Worm (Caenorhabditis elegans) whole organism, L1 larva: ENCODE data around the gene grwd-1.

Experiments
- C16A3.4 ChIP-seq: fragments of 150-350 bp; optimal IDR thresholded peaks from 2 replicates; lab custom pipeline; 2014; ENCODE audit warnings: missing biosample characterization, missing genetic modification characterization
- F16B12.6 ChIP-seq: fragments of 150-350 bp; optimal IDR thresholded peaks from 2 replicates; lab custom pipeline; 2014; ENCODE audit warnings: missing biosample characterization, missing genetic modification characterization
- alr-1 ChIP-seq: fragments of 200-800 bp; sonication (Bioruptor generic); optimal IDR thresholded peaks from 2 replicates; lab custom pipeline; 2018; ENCODE audit warnings: borderline replicate concordance, mild to moderate bottlenecking, missing genetic modification characterization, missing compliant biosample characterization
- blmp-1 ChIP-seq: fragments of 150-350 bp; optimal IDR thresholded peaks from 2 replicates; lab custom pipeline; 2014; ENCODE audit warnings: missing biosample characterization, missing genetic modification characterization
- ceh-63 ChIP-seq: fragments of 200-800 bp; sonication (Bioruptor generic); optimal IDR thresholded peaks from 2 replicates; lab custom pipeline; 2018; ENCODE audit warnings: mild to moderate bottlenecking, missing genetic modification characterization, missing compliant biosample characterization
- ceh-82 ChIP-seq, 3 experiments: fragments of 150-350 bp in 1 of 3; sonication (generic microtip) in 2 of 3; optimal IDR thresholded peaks; 2 replicates each; lab custom pipeline; 2014 to 2017; ENCODE audit warnings: missing biosample characterization in 3 of 3, missing genetic modification characterization in 3 of 3
- ceh-88 ChIP-seq: fragments of 200-800 bp; sonication (Bioruptor generic); IDR thresholded peaks from 2 replicates; pipeline ENCODE4 v1.3.6; 2022; ENCODE audit warnings: missing genetic modification characterization, missing compliant biosample characterization
- ceh-90 ChIP-seq: sonication (generic microtip); optimal IDR thresholded peaks from 2 replicates; lab custom pipeline; 2016; ENCODE audit warnings: missing genetic modification characterization, missing compliant biosample characterization
- dpl-1 ChIP-seq, 3 experiments: fragments of 150-350 bp in 2 of 3; sonication (generic microtip) in 1 of 3; optimal IDR thresholded peaks; 2 replicates each; lab custom pipeline; 2014 to 2017; ENCODE audit warnings: missing biosample characterization in 3 of 3, missing genetic modification characterization in 3 of 3, missing genetic modification reagents in 3 of 3
- efl-1 ChIP-seq, 4 experiments: fragments of 150-350 bp; optimal IDR thresholded peaks in 3 of 4; peaks in 1 of 4; 1 replicate in 1 of 4; 2 replicates in 3 of 4; lab custom pipeline; 2014; ENCODE audit warnings: missing biosample characterization in 2 of 4, missing genetic modification characterization in 2 of 4, missing genetic modification reagents in 2 of 4
- efl-3 ChIP-seq: fragments of 200-800 bp; sonication (Bioruptor generic); optimal IDR thresholded peaks from 2 replicates; lab custom pipeline; 2018; ENCODE audit warnings: mild to moderate bottlenecking, missing genetic modification characterization, missing compliant biosample characterization
- egl-13 ChIP-seq: sonication (generic microtip); optimal IDR thresholded peaks from 2 replicates; lab custom pipeline; 2016; ENCODE audit warnings: missing genotype, missing genetic modification reagents, missing genetic modification characterization, missing compliant biosample characterization
- egl-27 ChIP-seq, 2 experiments: fragments of 150-350 bp in 1 of 2; sonication (generic microtip); optimal IDR thresholded peaks; 3 replicates each; lab custom pipeline; 2017 to 2018; ENCODE audit warnings: missing biosample characterization in 2 of 2, missing genetic modification characterization in 2 of 2, missing genetic modification reagents in 2 of 2
- elt-3 ChIP-seq, 6 experiments: fragments of 150-350 bp in 1 of 6; sonication (generic microtip); optimal IDR thresholded peaks; 2 replicates each; lab custom pipeline; 2017 to 2018; ENCODE audit warnings: missing biosample characterization in 6 of 6, missing genetic modification characterization in 6 of 6, inconsistent platforms in 1 of 6
- ets-5 ChIP-seq: fragments of 200-800 bp; sonication (Bioruptor generic); IDR thresholded peaks from 2 replicates; pipeline ENCODE4 v1.3.6; 2022; ENCODE audit warnings: missing genetic modification characterization, missing compliant biosample characterization
- fkh-10 ChIP-seq: sonication (generic microtip); optimal IDR thresholded peaks from 2 replicates; lab custom pipeline; 2017; ENCODE audit warnings: missing biosample characterization, missing genetic modification reagents, missing genetic modification characterization
- fkh-4 ChIP-seq: sonication (generic microtip); optimal IDR thresholded peaks from 2 replicates; lab custom pipeline; 2016; ENCODE audit warnings: missing compliant biosample characterization, missing genetic modification characterization, borderline replicate concordance
- fkh-8 ChIP-seq: sonication (generic microtip); optimal IDR thresholded peaks from 2 replicates; lab custom pipeline; 2016; ENCODE audit warnings: mild to moderate bottlenecking, missing genetic modification characterization, missing compliant biosample characterization
- grh-1 ChIP-seq: fragments of 200-800 bp; sonication (Bioruptor generic); IDR thresholded peaks from 2 replicates; pipeline ENCODE4 v1.3.6; 2022; ENCODE audit warnings: missing genetic modification reagents, missing genetic modification characterization, missing compliant biosample characterization
- hlh-17 ChIP-seq: fragments of 200-800 bp; sonication (Bioruptor generic); optimal IDR thresholded peaks from 2 replicates; lab custom pipeline; 2018; ENCODE audit warnings: missing genetic modification characterization, mild to moderate bottlenecking, missing compliant biosample characterization, moderate library complexity, borderline replicate concordance
- hlh-4 ChIP-seq: sonication (generic microtip); optimal IDR thresholded peaks from 2 replicates; lab custom pipeline; 2016; ENCODE audit warnings: mild to moderate bottlenecking, missing genetic modification characterization, missing compliant biosample characterization
- hpl-2 ChIP-seq: fragments of 150-350 bp; optimal IDR thresholded peaks from 2 replicates; lab custom pipeline; 2014; ENCODE audit warnings: missing biosample characterization, missing genetic modification reagents, missing genetic modification characterization
- irx-1 ChIP-seq: sonication (generic microtip); optimal IDR thresholded peaks from 2 replicates; lab custom pipeline; 2016; ENCODE audit warnings: missing genetic modification characterization, missing compliant biosample characterization
- isw-1 ChIP-seq: fragments of 200-800 bp; sonication (Bioruptor generic); IDR thresholded peaks from 2 replicates; pipeline ENCODE4 v1.3.6; 2022; ENCODE audit warnings: missing genetic modification characterization, missing compliant biosample characterization
- lin-35 ChIP-seq, 2 experiments: fragments of 150-350 bp; optimal IDR thresholded peaks; 2 replicates each; lab custom pipeline; 2014; ENCODE audit warnings: missing biosample characterization in 2 of 2, missing genetic modification characterization in 2 of 2, missing genetic modification reagents in 2 of 2
- lir-3 ChIP-seq: sonication (generic microtip); optimal IDR thresholded peaks from 2 replicates; lab custom pipeline; 2016; ENCODE audit warnings: mild to moderate bottlenecking, missing genetic modification characterization, moderate library complexity, missing compliant biosample characterization; ENCODE audit not compliant: poor library complexity
- lsy-2 ChIP-seq, 2 experiments: fragments of 150-350 bp; optimal IDR thresholded peaks; 2 replicates each; lab custom pipeline; 2014; ENCODE audit warnings: missing biosample characterization in 2 of 2, missing genetic modification characterization in 2 of 2
- mdl-1 ChIP-seq, 2 experiments: fragments of 150-350 bp; optimal IDR thresholded peaks; 2 replicates each; lab custom pipeline; 2014 to 2017; ENCODE audit warnings: missing biosample characterization in 2 of 2, missing genetic modification characterization in 2 of 2, inconsistent platforms in 1 of 2
- mep-1 ChIP-seq: fragments of 150-350 bp; optimal IDR thresholded peaks from 2 replicates; lab custom pipeline; 2014; ENCODE audit warnings: missing biosample characterization, missing genetic modification characterization
- nhr-237 ChIP-seq: fragments of 150-350 bp; optimal IDR thresholded peaks from 2 replicates; lab custom pipeline; 2014; ENCODE audit warnings: missing biosample characterization, missing genetic modification characterization
- nhr-28 ChIP-seq: fragments of 150-350 bp; optimal IDR thresholded peaks from 2 replicates; lab custom pipeline; 2014; ENCODE audit warnings: missing biosample characterization, missing genetic modification characterization
- nhr-47 ChIP-seq: sonication (generic microtip); optimal IDR thresholded peaks from 2 replicates; lab custom pipeline; 2016; ENCODE audit warnings: mild to moderate bottlenecking, missing genetic modification characterization, moderate library complexity, missing compliant biosample characterization
- nhr-84 ChIP-seq: sonication (generic microtip); optimal IDR thresholded peaks from 2 replicates; lab custom pipeline; 2017; ENCODE audit warnings: missing biosample characterization, missing genetic modification characterization
- pag-3 ChIP-seq: sonication (generic microtip); optimal IDR thresholded peaks from 2 replicates; lab custom pipeline; 2017; ENCODE audit warnings: missing genetic modification characterization, mild to moderate bottlenecking, missing compliant biosample characterization, antibody characterized with exemption, borderline replicate concordance; ENCODE audit not compliant: insufficient read depth
- pax-3 ChIP-seq: fragments of 200-800 bp; sonication (Bioruptor generic); optimal IDR thresholded peaks from 2 replicates; lab custom pipeline; 2018; ENCODE audit warnings: mild to moderate bottlenecking, missing genetic modification characterization, moderate library complexity, missing compliant biosample characterization
- rnt-1 ChIP-seq: sonication (generic microtip); optimal IDR thresholded peaks from 2 replicates; lab custom pipeline; 2016; ENCODE audit warnings: mild to moderate bottlenecking, missing genetic modification characterization, moderate library complexity, missing compliant biosample characterization
- skn-1 ChIP-seq: fragments of 150-350 bp; optimal IDR thresholded peaks from 2 replicates; lab custom pipeline; 2014; ENCODE audit warnings: missing biosample characterization, missing genetic modification characterization
- snu-23 ChIP-seq: sonication (generic microtip); optimal IDR thresholded peaks from 2 replicates; lab custom pipeline; 2016; ENCODE audit warnings: missing genetic modification characterization, missing compliant biosample characterization
- sox-4 ChIP-seq: sonication (generic microtip); optimal IDR thresholded peaks from 2 replicates; lab custom pipeline; 2016; ENCODE audit warnings: missing genetic modification characterization, missing compliant biosample characterization
- sptf-1 ChIP-seq: fragments of 150-350 bp; optimal IDR thresholded peaks from 2 replicates; lab custom pipeline; 2014; ENCODE audit warnings: missing biosample characterization, missing genetic modification characterization
- swsn-7 ChIP-seq: sonication (generic microtip); optimal IDR thresholded peaks from 2 replicates; lab custom pipeline; 2016; ENCODE audit warnings: missing genetic modification characterization, missing compliant biosample characterization
- tbx-2 ChIP-seq: sonication (generic microtip); optimal IDR thresholded peaks from 2 replicates; lab custom pipeline; 2016; ENCODE audit warnings: missing genetic modification characterization, missing compliant biosample characterization
- tlp-1 ChIP-seq: fragments of 150-350 bp; optimal IDR thresholded peaks from 2 replicates; lab custom pipeline; 2014; ENCODE audit warnings: missing biosample characterization, missing genetic modification characterization
- unc-62 ChIP-seq: fragments of 150-350 bp; optimal IDR thresholded peaks from 2 replicates; lab custom pipeline; 2014; ENCODE audit warnings: missing biosample characterization, missing genetic modification reagents, missing genetic modification characterization
- unc-86 ChIP-seq: sonication (generic microtip); optimal IDR thresholded peaks from 2 replicates; lab custom pipeline; 2016; ENCODE audit warnings: missing genetic modification characterization, missing compliant biosample characterization
- vab-15 ChIP-seq: sonication (generic microtip); optimal IDR thresholded peaks from 2 replicates; lab custom pipeline; 2017; ENCODE audit warnings: missing genotype, mild to moderate bottlenecking, missing genetic modification characterization, missing compliant biosample characterization
- xbp-1 ChIP-seq: sonication (generic microtip); optimal IDR thresholded peaks from 2 replicates; lab custom pipeline; 2016; ENCODE audit warnings: missing genetic modification characterization, missing compliant biosample characterization
- zag-1 ChIP-seq: fragments of 150-350 bp; optimal IDR thresholded peaks from 2 replicates; lab custom pipeline; 2014; ENCODE audit warnings: missing biosample characterization, missing genetic modification characterization

grwd-1 gene

DNA sequence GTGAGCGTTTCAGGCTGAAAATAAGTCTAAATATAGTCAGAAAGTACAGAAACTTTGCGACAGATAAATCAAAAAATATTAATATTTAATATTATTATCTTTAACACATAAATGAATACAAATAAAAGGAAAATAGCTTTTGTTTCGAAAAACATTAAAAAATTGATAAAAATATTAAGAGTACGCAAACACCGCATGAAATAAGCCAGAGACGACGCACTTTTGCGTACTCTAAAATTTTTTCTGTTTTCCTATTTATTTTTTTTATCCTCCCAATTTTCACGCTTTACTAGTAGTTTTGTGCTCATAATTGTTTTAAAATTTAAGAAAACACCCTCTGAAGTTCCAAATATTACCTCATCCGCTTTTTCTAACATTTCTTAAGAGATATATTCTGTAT is at the start of gene grwd-1, which contains the start of gene rbm-42:
Gene grwd-1 (plus strand): TSS at position 328 of the 400 bp plus-strand sequence.
Gene rbm-42 (minus strand): TSS at position 93 of the 400 bp plus-strand sequence.
- TF ChIP-seq tlp-1 (no peak), dpl-1 (GFP tag; optimal IDR thresholded peaks at IDR 0.05; lab: Kevin White, UChicago) (peak in 2 of 3 experiments; percentile 49 to 57), nhr-47 (no peak), sox-4 (tag; lab: Kevin White, UChicago) (no peak), vab-15 (tag; lab: Kevin White, UChicago) (no peak), fkh-4 (tag; lab: Kevin White, UChicago) (no peak), nhr-84 (no peak), hlh-17 (GFP tag; lab: Kevin White, UChicago) (no peak), alr-1 (tag; lab: Kevin White, UChicago) (no peak), isw-1 (GFP tag; lab: Robert Waterston, UW) (no peak), unc-62 (no peak), C16A3.4 (tag; lab: Kevin White, UChicago) (peak; percentile 8), rnt-1 (tag; lab: Kevin White, UChicago) (no peak), hlh-4 (tag; lab: Kevin White, UChicago) (no peak), mep-1 (tag; lab: Kevin White, UChicago) (peak; percentile 62), ceh-63 (no peak), sptf-1 (tag; lab: Kevin White, UChicago) (no peak), snu-23 (peak; percentile 30), egl-13 (tag; lab: Kevin White, UChicago) (no peak), ceh-82 (tag; optimal IDR thresholded peaks at IDR 0.05; lab: Kevin White, UChicago) (no peak), mdl-1 (tag; optimal IDR thresholded peaks at IDR 0.05; lab: Kevin White, UChicago) (no peak), lsy-2 (tag; optimal IDR thresholded peaks at IDR 0.05; lab: Kevin White, UChicago) (peak; percentile 27 to 66), tbx-2 (tag; lab: Kevin White, UChicago) (peak; percentile 42), efl-1 (optimal IDR thresholded peaks at IDR 0.05; lab: Kevin White, UChicago) (peak; percentile 32 to 43), efl-1 (GFP tag; optimal IDR thresholded peaks at IDR 0.05 in 1 of 2; lab: Kevin White, UChicago) (peak; percentile 58 to 76), lin-35 (GFP tag; optimal IDR thresholded peaks at IDR 0.05; lab: Kevin White, UChicago) (peak; percentile 21 to 57), hpl-2 (no peak), zag-1 (tag; lab: Kevin White, UChicago) (no peak), swsn-7 (tag; lab: Kevin White, UChicago) (no peak), fkh-10 (GFP tag; lab: Kevin White, UChicago) (no peak), fkh-8 (no peak), lir-3 (tag; lab: Kevin White, UChicago) (no peak), nhr-28 (tag; lab: Kevin White, UChicago) (no peak), ceh-88 (GFP tag; lab: Robert Waterston, UW) (no peak), nhr-237 (tag; lab: Kevin White, UChicago) (no peak), pag-3 (tag; lab: Kevin White, UChicago) (no peak), F16B12.6 (tag; lab: Kevin White, UChicago) (peak; percentile 83), grh-1 (GFP tag; lab: Robert Waterston, UW) (no peak), irx-1 (tag; lab: Kevin White, UChicago) (no peak), elt-3 (tag; optimal IDR thresholded peaks at IDR 0.05; lab: Kevin White, UChicago) (no peak), egl-27 (tag; optimal IDR thresholded peaks at IDR 0.05; lab: Kevin White, UChicago) (no peak), ets-5 (GFP tag; lab: Robert Waterston, UW) (no peak), xbp-1 (tag; lab: Kevin White, UChicago) (no peak), pax-3 (no peak), blmp-1 (tag; lab: Kevin White, UChicago) (peak; percentile 15), efl-3 (GFP tag; lab: Kevin White, UChicago) (no peak), skn-1 (tag; lab: Kevin White, UChicago) (peak; percentile 20), unc-86 (tag; lab: Kevin White, UChicago) (no peak), ceh-90 (tag; lab: Kevin White, UChicago) (no peak)
